Worm (Caenorhabditis elegans) whole organism, L3 larva: ENCODE measurements around the gene glc-3.
"Not testable (repeated sequence)": the region's sequence is repeated elsewhere in the genome, so short reads cannot be mapped to it uniquely, and the experiment has no call there.

Source experiments
- ZK546.5 ChIP-seq: sonication (generic microtip); optimal IDR thresholded peaks from 2 replicates; lab custom pipeline; 2017; ENCODE audit warnings: missing biosample characterization, missing genetic modification characterization
- aly-2 ChIP-seq: fragments of 150-350 bp; optimal IDR thresholded peaks from 2 replicates; lab custom pipeline; 2014; ENCODE audit warnings: missing biosample characterization, missing genetic modification characterization
- ama-1 ChIP-seq: fragments of 150-350 bp; optimal IDR thresholded peaks from 2 replicates; lab custom pipeline; 2018
- ceh-16 ChIP-seq: sonication (generic microtip); optimal IDR thresholded peaks from 2 replicates; lab custom pipeline; 2017; ENCODE audit warnings: missing biosample characterization, missing genetic modification characterization
- ceh-28 ChIP-seq: fragments of 150-350 bp; optimal IDR thresholded peaks from 2 replicates; lab custom pipeline; 2014; ENCODE audit warnings: missing biosample characterization, missing genetic modification reagents, missing genetic modification characterization
- ceh-82 ChIP-seq: fragments of 150-350 bp; optimal IDR thresholded peaks from 2 replicates; lab custom pipeline; 2014; ENCODE audit warnings: missing biosample characterization, missing genetic modification characterization
- ceh-9 ChIP-seq: sonication (generic microtip); optimal IDR thresholded peaks from 2 replicates; lab custom pipeline; 2018; ENCODE audit warnings: missing biosample characterization, missing genetic modification characterization
- daf-12 ChIP-seq: fragments of 150-350 bp; optimal IDR thresholded peaks from 2 replicates; lab custom pipeline; 2014; ENCODE audit warnings: missing biosample characterization, missing genetic modification reagents, missing genetic modification characterization
- egl-5 ChIP-seq: fragments of 150-350 bp; optimal IDR thresholded peaks from 2 replicates; lab custom pipeline; 2017; ENCODE audit warnings: missing biosample characterization, missing genetic modification reagents, missing genetic modification characterization, inconsistent platforms
- elt-2 ChIP-seq: sonication (generic microtip); optimal IDR thresholded peaks from 2 replicates; lab custom pipeline; 2016; ENCODE audit warnings: missing genetic modification reagents, mild to moderate bottlenecking, missing genetic modification characterization, missing compliant biosample characterization
- elt-3 ChIP-seq, 3 experiments: fragments of 150-350 bp in 1 of 3; sonication (generic microtip) in 2 of 3; optimal IDR thresholded peaks; 2 replicates in 2 of 3; 4 replicates in 1 of 3; lab custom pipeline; 2014 to 2017; ENCODE audit warnings: missing biosample characterization in 3 of 3, missing genetic modification characterization in 3 of 3
- fkh-2 ChIP-seq: fragments of 150-350 bp; optimal IDR thresholded peaks from 2 replicates; lab custom pipeline; 2014; ENCODE audit warnings: missing biosample characterization, missing genetic modification reagents, missing genetic modification characterization
- fos-1 ChIP-seq: fragments of 150-350 bp; optimal IDR thresholded peaks from 2 replicates; lab custom pipeline; 2014; ENCODE audit warnings: missing biosample characterization, missing genetic modification characterization
- hmg-11 ChIP-seq: sonication (generic microtip); optimal IDR thresholded peaks from 2 replicates; lab custom pipeline; 2016; ENCODE audit warnings: missing genetic modification characterization, missing compliant biosample characterization
- lin-15B ChIP-seq: fragments of 150-350 bp; optimal IDR thresholded peaks from 2 replicates; lab custom pipeline; 2014; ENCODE audit warnings: missing biosample characterization, missing genetic modification characterization
- lsy-12 ChIP-seq: sonication (generic microtip); optimal IDR thresholded peaks from 2 replicates; lab custom pipeline; 2016; ENCODE audit warnings: mild to moderate bottlenecking, missing genetic modification characterization, missing compliant biosample characterization
- mdl-1 ChIP-seq: fragments of 150-350 bp; optimal IDR thresholded peaks from 2 replicates; lab custom pipeline; 2014; ENCODE audit warnings: missing biosample characterization, missing genetic modification characterization
- nfya-1 ChIP-seq: sonication (generic microtip); optimal IDR thresholded peaks from 2 replicates; lab custom pipeline; 2017; ENCODE audit warnings: missing genetic modification characterization, mild to moderate bottlenecking, missing compliant biosample characterization, antibody characterized with exemption, moderate library complexity; ENCODE audit not compliant: insufficient read depth
- nhr-11 ChIP-seq: fragments of 150-350 bp; optimal IDR thresholded peaks from 2 replicates; lab custom pipeline; 2014; ENCODE audit warnings: missing biosample characterization, missing genetic modification characterization
- nhr-12 ChIP-seq: fragments of 150-350 bp; optimal IDR thresholded peaks from 2 replicates; lab custom pipeline; 2014; ENCODE audit warnings: missing biosample characterization, missing genetic modification characterization
- nhr-23 ChIP-seq: fragments of 150-350 bp; optimal IDR thresholded peaks from 2 replicates; lab custom pipeline; 2014; ENCODE audit warnings: missing biosample characterization, missing genetic modification reagents, missing genetic modification characterization
- nhr-237 ChIP-seq: fragments of 150-350 bp; optimal IDR thresholded peaks from 2 replicates; lab custom pipeline; 2014; ENCODE audit warnings: missing biosample characterization, missing genetic modification characterization
- nhr-25 ChIP-seq: sonication (generic microtip); optimal IDR thresholded peaks from 2 replicates; lab custom pipeline; 2017; ENCODE audit warnings: missing biosample characterization, missing genetic modification characterization
- nhr-28 ChIP-seq: fragments of 150-350 bp; optimal IDR thresholded peaks from 2 replicates; lab custom pipeline; 2014; ENCODE audit warnings: missing biosample characterization, missing genetic modification characterization
- nhr-77 ChIP-seq: fragments of 150-350 bp; optimal IDR thresholded peaks from 2 replicates; lab custom pipeline; 2014; ENCODE audit warnings: missing biosample characterization, missing genetic modification characterization
- pha-4 ChIP-seq: fragments of 150-350 bp; optimal IDR thresholded peaks from 2 replicates; lab custom pipeline; 2014; ENCODE audit warnings: missing biosample characterization, missing genetic modification reagents, missing genetic modification characterization
- sea-2 ChIP-seq: fragments of 150-350 bp; sonication (generic microtip); optimal IDR thresholded peaks from 4 replicates; lab custom pipeline; 2014; ENCODE audit warnings: missing biosample characterization, missing genetic modification reagents, missing genetic modification characterization
- skn-1 ChIP-seq: fragments of 150-350 bp; optimal IDR thresholded peaks from 2 replicates; lab custom pipeline; 2014; ENCODE audit warnings: missing biosample characterization, missing genetic modification characterization
- snpc-4 ChIP-seq: fragments of 150-350 bp; optimal IDR thresholded peaks from 2 replicates; lab custom pipeline; 2014; ENCODE audit warnings: missing biosample characterization, missing genetic modification characterization
- tbx-2 ChIP-seq: sonication (generic microtip); optimal IDR thresholded peaks from 2 replicates; lab custom pipeline; 2016; ENCODE audit warnings: mild to moderate bottlenecking, missing genetic modification characterization, missing compliant biosample characterization
- unc-39 ChIP-seq: sonication (generic microtip); optimal IDR thresholded peaks from 4 replicates; lab custom pipeline; 2017; ENCODE audit warnings: missing biosample characterization, missing genetic modification characterization
- unc-62 ChIP-seq: fragments of 150-350 bp; sonication (generic microtip); optimal IDR thresholded peaks from 4 replicates; lab custom pipeline; 2014; ENCODE audit warnings: missing biosample characterization, missing genetic modification reagents, missing genetic modification characterization
- zag-1 ChIP-seq: fragments of 150-350 bp; optimal IDR thresholded peaks from 2 replicates; lab custom pipeline; 2014; ENCODE audit warnings: missing biosample characterization, missing genetic modification characterization
- ztf-11 ChIP-seq: fragments of 150-350 bp; optimal IDR thresholded peaks from 2 replicates; lab custom pipeline; 2014; ENCODE audit warnings: missing biosample characterization, missing genetic modification characterization
- ztf-4 ChIP-seq: fragments of 150-350 bp; optimal IDR thresholded peaks from 2 replicates; lab custom pipeline; 2014; ENCODE audit warnings: missing biosample characterization, missing genetic modification characterization

The glc-3 gene

ce11 chrV:5484866-5485265 is 31.4 kb upstream of the glc-3 start, which contains the start of gene srg-65:
TSS of gene srg-65 (minus strand) at chrV:5484966.
- TF ChIP-seq ceh-28 (tag; lab: Kevin White, UChicago), result no peak
- TF ChIP-seq ztf-11 (tag; lab: Kevin White, UChicago), result no peak

ce11 chrV:5482315-5482714 is 28.8 kb upstream of the glc-3 start, which contains the start of gene srg-66:
TSS of gene srg-66 (minus strand) at chrV:5482415.
- TF ChIP-seq tbx-2 (no peak), nhr-77 (tag; lab: Kevin White, UChicago) (no peak), mdl-1 (tag; lab: Kevin White, UChicago) (no peak), nhr-237 (tag; lab: Kevin White, UChicago) (no peak), pha-4 (tag; lab: Kevin White, UChicago) (no peak), ZK546.5 (tag; lab: Kevin White, UChicago) (no peak), fos-1 (no peak), fkh-2 (no peak), ama-1 (lab: Kevin White, UChicago) (no peak), aly-2 (tag; lab: Kevin White, UChicago) (no peak), ztf-4 (tag; lab: Kevin White, UChicago) (no peak), snpc-4 (tag; lab: Kevin White, UChicago) (no peak), zag-1 (tag; lab: Kevin White, UChicago) (no peak), skn-1 (tag; lab: Kevin White, UChicago) (no peak), sea-2 (GFP tag; lab: Kevin White, UChicago) (no peak), nhr-28 (tag; lab: Kevin White, UChicago) (no peak), daf-12 (no peak), unc-39 (no peak), ceh-9 (tag; lab: Kevin White, UChicago) (no peak), nhr-23 (tag; lab: Kevin White, UChicago) (no peak)
- TF ChIP-seq, all 47 proteins: peak for 0

ce11 chrV:5477719-5478118 is 24.2 kb upstream of the glc-3 start:
- no peak for TF ChIP-seq unc-62 (GFP tag; lab: Kevin White, UChicago)
- no peak for TF ChIP-seq mdl-1 (tag; lab: Kevin White, UChicago)
- TF ChIP-seq nfya-1, result no peak
- TF ChIP-seq lin-15B, result no peak
- no peak for TF ChIP-seq nhr-23 (tag; lab: Kevin White, UChicago)
- TF ChIP-seq zag-1 (tag; lab: Kevin White, UChicago), result no peak
- TF ChIP-seq daf-12, result no peak
- no peak for TF ChIP-seq elt-3 (tag; optimal IDR thresholded peaks at IDR 0.05; lab: Kevin White, UChicago)
- TF ChIP-seq fos-1, result no peak
- TF ChIP-seq elt-2 (tag; lab: Kevin White, UChicago), result no peak
- no peak for TF ChIP-seq snpc-4 (tag; lab: Kevin White, UChicago)
- no peak for TF ChIP-seq nhr-25
- no peak for TF ChIP-seq ceh-9 (tag; lab: Kevin White, UChicago)
- TF ChIP-seq ztf-11 (tag; lab: Kevin White, UChicago), result no peak
- TF ChIP-seq, all 47 proteins: peak for 0

ce11 chrV:5470930-5471329 is 17.4 kb upstream of the glc-3 start, which contains the start of gene ZC317.7:
TSS of gene ZC317.7 (minus strand) at chrV:5471030.
- not testable (repeated sequence) for TF ChIP-seq lsy-12, nhr-23, ceh-82 (tag; lab: Kevin White, UChicago)

DNA sequence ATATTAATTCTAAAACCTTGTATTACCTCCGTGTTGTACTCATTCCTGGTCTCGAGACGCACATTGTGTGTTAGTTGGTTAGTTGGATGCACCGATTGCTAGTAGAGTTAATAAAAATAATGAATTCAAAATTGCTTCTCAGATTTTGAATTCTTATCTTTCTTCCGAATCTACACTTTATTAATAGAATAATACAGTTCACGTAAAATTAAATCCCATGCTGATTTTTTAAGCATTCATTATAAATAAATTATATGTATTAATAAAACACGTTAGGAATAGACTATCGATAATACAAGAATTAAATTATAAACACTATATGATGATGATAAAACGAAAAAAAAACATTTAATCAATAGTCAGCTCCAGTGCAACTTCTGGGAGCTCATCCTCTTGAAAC is 15.0 kb upstream of the glc-3 start, which contains the start of gene ZC317.6:
TSS of gene ZC317.6 (minus strand) at position 101 of the 400 bp plus-strand sequence.
- TF ChIP-seq hmg-11 (tag; lab: Kevin White, UChicago); nhr-28 (tag; lab: Kevin White, UChicago); nhr-11: not testable (repeated sequence)

DNA sequence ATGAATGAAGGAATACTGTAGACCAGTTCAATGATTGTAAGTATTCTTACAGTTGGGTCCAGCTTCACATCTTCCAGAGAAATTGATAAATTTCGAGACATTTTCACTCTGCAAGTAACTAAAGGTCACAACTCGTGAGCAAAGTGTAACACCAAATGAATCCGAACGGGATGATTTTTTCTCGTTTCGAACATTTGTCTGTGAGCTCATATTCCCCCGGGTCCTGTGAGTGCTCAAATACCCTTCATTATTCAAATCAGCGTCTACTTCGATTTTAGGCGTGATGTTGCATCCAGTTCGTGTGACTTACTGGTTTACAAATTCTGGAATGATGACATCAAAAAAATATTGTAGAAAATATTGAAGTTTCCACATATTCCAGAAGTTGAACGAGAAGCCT is 11.8 kb upstream of the glc-3 start, which contains the start of gene srg-68:
TSS of gene srg-68 (minus strand) at position 101 of the 400 bp plus-strand sequence.
- no peak for TF ChIP-seq nhr-12 (tag; lab: Kevin White, UChicago)
- TF ChIP-seq ceh-16 (tag; lab: Kevin White, UChicago), result no peak
- no peak for TF ChIP-seq egl-5 (tag; lab: Kevin White, UChicago)
- TF ChIP-seq aly-2 (tag; lab: Kevin White, UChicago), result no peak
